Fruit fly (Drosophila melanogaster) whole organism, embryonic: ENCODE results near the gene tsl.
A peak's percentile ranks its signal among the peaks of the same experiment; 100 is the strongest.

Experiments
- Blimp-1 ChIP-seq: fragments of 200-800 bp; sonication (Bioruptor generic); optimal IDR thresholded peaks from 3 replicates; lab custom pipeline; 2018; ENCODE audit warnings: missing biosample characterization, missing genetic modification characterization, mild to moderate bottlenecking, moderate library complexity, missing genetic modification reagents
- Dad ChIP-seq: fragments of 200-800 bp; sonication (Bioruptor generic); optimal IDR thresholded peaks from 3 replicates; lab custom pipeline; 2016; ENCODE audit warnings: missing biosample characterization, missing genetic modification characterization
- Rx ChIP-seq: fragments of 200-800 bp; sonication (Bioruptor generic); IDR thresholded peaks from 2 replicates; pipeline ENCODE4 v1.3.6; 2022; ENCODE audit warnings: missing biosample characterization, missing genetic modification characterization
- cwo ChIP-seq: fragments of 200-800 bp; sonication (Bioruptor generic); optimal IDR thresholded peaks from 3 replicates; lab custom pipeline; 2017; ENCODE audit warnings: missing biosample characterization, missing genetic modification characterization, mild to moderate bottlenecking, moderate library complexity, missing genetic modification reagents
- slp2 ChIP-seq: fragments of 200-800 bp; sonication (Bioruptor generic); optimal IDR thresholded peaks from 2 replicates; lab custom pipeline; 2016; ENCODE audit warnings: missing biosample characterization, missing genetic modification characterization

- TF ChIP-seq Dad (GFP tag; lab: Kevin White, UChicago) (no peak), Rx (no peak), cwo (GFP tag; lab: Kevin White, UChicago) (peak; percentile 76), slp2 (GFP tag; lab: Kevin White, UChicago) (no peak), Blimp-1 (GFP tag; lab: Kevin White, UChicago) (no peak)
Observed at dm6 chr3R:21748954-21749920, 33.1 kb downstream of the tsl start, which contains the start of gene CG31233.
